Worm (Caenorhabditis elegans): ENCODE measurements around the gene F45E12.5.

DNA sequence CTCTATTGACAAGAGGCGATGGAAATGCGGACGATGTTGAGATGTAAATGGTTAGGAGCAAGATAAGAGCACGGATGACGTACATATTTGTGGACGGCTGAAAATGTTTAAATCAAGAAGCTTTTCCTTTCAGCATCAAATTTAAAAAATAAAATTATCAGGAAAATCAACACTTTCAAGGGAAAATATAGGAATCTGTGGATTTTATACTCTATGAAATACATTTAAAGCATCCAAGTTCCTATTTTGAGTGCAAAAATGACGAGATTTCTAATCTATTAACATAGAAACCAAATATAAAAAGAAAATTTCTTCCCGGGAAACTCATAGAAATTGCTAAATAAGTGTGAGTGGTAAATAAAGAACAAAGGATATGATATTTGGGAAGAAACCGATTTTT is 4.2 kb upstream of the F45E12.5 start, which contains the start of gene F45E12.6:
- no peak for TF ChIP-seq cog-1 (tag; optimal IDR thresholded peaks at IDR 0.05)
- no peak for TF ChIP-seq med-1 (GFP tag; optimal IDR thresholded peaks at IDR 0.05; ENCODE audit: insufficient read depth)
- TF ChIP-seq ref-1 (GFP tag; conservative IDR thresholded peaks at IDR 0.05): no peak
- no peak for TF ChIP-seq T22C8.4 (GFP tag; IDR thresholded peaks at IDR 0.05)
- no peak for TF ChIP-seq flt-1 (GFP tag; IDR thresholded peaks at IDR 0.05)
- TF ChIP-seq tab-1 (GFP tag; IDR thresholded peaks at IDR 0.05): no peak
- no peak for TF ChIP-seq ztf-29 (GFP tag; IDR thresholded peaks at IDR 0.05)
- no peak for TF ChIP-seq klf-2 (GFP tag; conservative IDR thresholded peaks at IDR 0.05)
- no peak for TF ChIP-seq ztf-23 (GFP tag; IDR thresholded peaks at IDR 0.05)

All from whole organism, midembryonic.